Worm (Caenorhabditis elegans): Measurements from ENCODE around the gene ttr-42.
A peak's percentile ranks its signal among the peaks of the same experiment; 100 is the strongest.

- TF ChIP-seq pha-4 (GFP tag; IDR thresholded peaks at IDR 0.05), result no peak; the same call in 1 of the 2 replicates
- peak; percentile 87 for TF ChIP-seq pha-4 (tag; optimal IDR thresholded peaks at IDR 0.05)
- TF ChIP-seq dpl-1 (GFP tag; optimal IDR thresholded peaks at IDR 0.05), result no peak
- TF ChIP-seq fkh-10 (GFP tag; optimal IDR thresholded peaks at IDR 0.05), result peak; percentile 92
- TF ChIP-seq zag-1 (tag; optimal IDR thresholded peaks at IDR 0.05), result peak; percentile 76
- 0 out of 2 replicates have a peak, but pooled peaks have one; percentile 9 for TF ChIP-seq dmd-6 (GFP tag; IDR thresholded peaks at IDR 0.05)
- TF ChIP-seq nhr-76 (tag; optimal IDR thresholded peaks at IDR 0.05), result no peak
- TF ChIP-seq R02D3.7 (tag; optimal IDR thresholded peaks at IDR 0.05), result no peak
- TF ChIP-seq lin-29 (GFP tag; IDR thresholded peaks at IDR 0.05), result no peak
Measured at ce11 chrX:2536246-2536772, 41.2 kb upstream of the ttr-42 start.

Data from whole organism, L4 larva.